Fruit fly (Drosophila melanogaster) whole organism, embryonic: ENCODE measurements around the gene CG12773.

ENCODE experiments used
- CG10209 ChIP-seq: fragments of 200-800 bp; sonication (Bioruptor generic); optimal IDR thresholded peaks from 3 replicates; lab custom pipeline; 2017; ENCODE audit warnings: missing biosample characterization, mild to moderate bottlenecking, missing genetic modification characterization, missing genetic modification reagents
- CG10565 ChIP-seq: fragments of 200-800 bp; sonication (Bioruptor generic); optimal IDR thresholded peaks from 3 replicates; lab custom pipeline; 2016; ENCODE audit warnings: missing biosample characterization, mild to moderate bottlenecking, missing genetic modification characterization
- CG11456 ChIP-seq: fragments of 200-800 bp; sonication (Bioruptor generic); IDR thresholded peaks from 3 replicates; pipeline ENCODE4 v1.3.6; 2022; ENCODE audit warnings: missing biosample characterization, missing genetic modification characterization
- CG16863 ChIP-seq: fragments of 200-800 bp; sonication (Bioruptor generic); optimal IDR thresholded peaks from 3 replicates; lab custom pipeline; 2016; ENCODE audit warnings: missing biosample characterization, missing genetic modification characterization
- CG17328 ChIP-seq: fragments of 200-800 bp; sonication (Bioruptor generic); IDR thresholded peaks from 2 replicates; pipeline ENCODE4 v1.3.6; 2022; ENCODE audit warnings: missing biosample characterization, missing genetic modification characterization
- CG17361 ChIP-seq: fragments of 200-800 bp; sonication (Bioruptor generic); IDR thresholded peaks from 3 replicates; pipeline ENCODE4 v1.3.6; 2022; ENCODE audit warnings: missing biosample characterization, missing genetic modification characterization
- CG17568 ChIP-seq: fragments of 200-800 bp; sonication (Bioruptor generic); optimal IDR thresholded peaks from 2 replicates; lab custom pipeline; 2018; ENCODE audit warnings: missing biosample characterization, mild to moderate bottlenecking, missing genetic modification characterization, moderate library complexity
- CG1832 ChIP-seq: fragments of 200-800 bp; sonication (Bioruptor generic); optimal IDR thresholded peaks from 2 replicates; lab custom pipeline; 2017; ENCODE audit warnings: missing biosample characterization, mild to moderate bottlenecking, missing genetic modification characterization, inconsistent platforms
- CG30020 ChIP-seq: fragments of 200-800 bp; optimal IDR thresholded peaks from 2 replicates; lab custom pipeline; 2019; ENCODE audit warnings: missing biosample characterization, mild to moderate bottlenecking, missing genetic modification characterization, moderate library complexity
- CG32767 ChIP-seq: fragments of 200-800 bp; sonication (Bioruptor generic); IDR thresholded peaks from 2 replicates; pipeline ENCODE4 v1.3.6; 2022; ENCODE audit warnings: missing biosample characterization, missing genetic modification characterization
- CG34224 ChIP-seq: fragments of 200-800 bp; sonication (Bioruptor generic); IDR thresholded peaks from 3 replicates; pipeline ENCODE4 v1.3.6; 2022; ENCODE audit warnings: missing biosample characterization, missing genetic modification characterization; ENCODE audit not compliant: partially characterized antibody
- CG4282 ChIP-seq: fragments of 200-800 bp; sonication (Bioruptor generic); optimal IDR thresholded peaks from 2 replicates; lab custom pipeline; 2016; ENCODE audit warnings: missing biosample characterization, missing genetic modification characterization
- CG7987 ChIP-seq: fragments of 200-800 bp; sonication (Bioruptor generic); optimal IDR thresholded peaks from 2 replicates; lab custom pipeline; 2018; ENCODE audit warnings: missing biosample characterization, mild to moderate bottlenecking, missing genetic modification characterization, moderate library complexity
- CG8089 ChIP-seq: fragments of 200-800 bp; sonication (Bioruptor generic); optimal IDR thresholded peaks from 3 replicates; lab custom pipeline; 2016; ENCODE audit warnings: missing biosample characterization, missing genetic modification characterization
- CG8388 ChIP-seq: fragments of 200-800 bp; sonication (Bioruptor generic); optimal IDR thresholded peaks from 2 replicates; lab custom pipeline; 2019; ENCODE audit warnings: missing biosample characterization, mild to moderate bottlenecking, missing genetic modification characterization, moderate library complexity
- Chrac-16 ChIP-seq: fragments of 200-800 bp; sonication (Bioruptor generic); optimal IDR thresholded peaks from 3 replicates; lab custom pipeline; 2016; ENCODE audit warnings: missing biosample characterization, missing genetic modification characterization
- Hr39 ChIP-seq: fragments of >200 bp; optimal IDR thresholded peaks from 2 replicates; lab custom pipeline; 2017
- Hr51 ChIP-seq, 2 experiments: fragments of 200-800 bp; sonication (Bioruptor generic); optimal IDR thresholded peaks; 2 replicates in 1 of 2; 3 replicates in 1 of 2; lab custom pipeline; 2016 to 2018; ENCODE audit warnings: missing biosample characterization in 2 of 2, missing genetic modification characterization in 2 of 2, mild to moderate bottlenecking in 1 of 2, moderate library complexity in 1 of 2
- Lim3 ChIP-seq: fragments of 200-800 bp; sonication (Bioruptor generic); IDR thresholded peaks from 2 replicates; pipeline ENCODE4 v1.3.6; 2022; ENCODE audit warnings: missing biosample characterization, missing genetic modification characterization
- Myb ChIP-seq: fragments of 200-800 bp; sonication (Bioruptor generic); optimal IDR thresholded peaks from 2 replicates; lab custom pipeline; 2016; ENCODE audit warnings: missing biosample characterization, missing genetic modification characterization
- NFAT ChIP-seq: fragments of 200-800 bp; sonication (Bioruptor generic); IDR thresholded peaks from 2 replicates; pipeline ENCODE4 v1.3.6; 2022; ENCODE audit warnings: missing biosample characterization, missing genetic modification characterization
- Neu2 ChIP-seq: fragments of 200-800 bp; sonication (Bioruptor generic); optimal IDR thresholded peaks from 3 replicates; lab custom pipeline; 2016; ENCODE audit warnings: missing biosample characterization, missing genetic modification characterization, borderline replicate concordance
- NfI ChIP-seq: fragments of 200-800 bp; sonication (Bioruptor generic); optimal IDR thresholded peaks from 3 replicates; lab custom pipeline; 2018; ENCODE audit warnings: missing biosample characterization, mild to moderate bottlenecking, missing genetic modification characterization, moderate library complexity
- Side ChIP-seq: fragments of 200-800 bp; sonication (Bioruptor generic); optimal IDR thresholded peaks from 2 replicates; lab custom pipeline; 2016; ENCODE audit warnings: missing biosample characterization, missing genetic modification characterization
- TFAM ChIP-seq: fragments of 200-800 bp; sonication (Bioruptor generic); optimal IDR thresholded peaks from 2 replicates; lab custom pipeline; 2017; ENCODE audit warnings: missing biosample characterization, missing genetic modification characterization, inconsistent platforms
- YL-1 ChIP-seq: fragments of 200-800 bp; sonication (Bioruptor generic); optimal IDR thresholded peaks from 3 replicates; lab custom pipeline; 2017; ENCODE audit warnings: missing biosample characterization, mild to moderate bottlenecking, missing genetic modification characterization
- bsh ChIP-seq, 2 experiments: fragments of 200-800 bp; sonication (Bioruptor generic); optimal IDR thresholded peaks; 2 replicates each; lab custom pipeline; 2017 to 2018; ENCODE audit warnings: mild to moderate bottlenecking in 2 of 2, missing biosample characterization in 2 of 2, missing genetic modification characterization in 2 of 2, moderate library complexity in 1 of 2
- gce ChIP-seq: fragments of 200-800 bp; sonication (Bioruptor generic); IDR thresholded peaks from 3 replicates; pipeline ENCODE4 v1.3.6; 2022; ENCODE audit warnings: missing biosample characterization, missing genetic modification characterization
- gcm ChIP-seq: fragments of 200-800 bp; sonication (Bioruptor generic); optimal IDR thresholded peaks from 2 replicates; lab custom pipeline; 2019; ENCODE audit warnings: missing biosample characterization, mild to moderate bottlenecking, missing genetic modification characterization, moderate library complexity
- grau ChIP-seq: fragments of 200-800 bp; optimal IDR thresholded peaks from 3 replicates; lab custom pipeline; 2019; ENCODE audit warnings: missing biosample characterization, mild to moderate bottlenecking, missing genetic modification characterization, moderate library complexity
- gsb ChIP-seq: fragments of 200-800 bp; sonication (Bioruptor generic); IDR thresholded peaks from 2 replicates; pipeline ENCODE4 v1.3.6; 2022; ENCODE audit warnings: missing biosample characterization, missing genetic modification characterization
- hkb ChIP-seq, 2 experiments: fragments of 200-800 bp in 1 of 2; fragments of >200 bp in 1 of 2; sonication (Bioruptor generic) in 1 of 2; IDR thresholded peaks in 1 of 2; optimal IDR thresholded peaks in 1 of 2; 2 replicates each; pipeline versions ENCODE4 v1.3.6 to Lab custom; 2017 to 2022; ENCODE audit warnings: missing biosample characterization in 1 of 2, missing genetic modification characterization in 1 of 2
- jumu ChIP-seq: fragments of 200-800 bp; sonication (Bioruptor generic); optimal IDR thresholded peaks from 3 replicates; lab custom pipeline; 2016; ENCODE audit warnings: missing biosample characterization, missing genetic modification characterization
- lbe ChIP-seq: fragments of 200-800 bp; sonication (Bioruptor generic); optimal IDR thresholded peaks from 2 replicates; lab custom pipeline; 2016; ENCODE audit warnings: missing biosample characterization, mild to moderate bottlenecking, missing genetic modification characterization
- mld ChIP-seq: fragments of 200-800 bp; sonication (Bioruptor generic); IDR thresholded peaks from 3 replicates; pipeline ENCODE4 v1.3.6; 2022; ENCODE audit warnings: missing biosample characterization, missing genetic modification characterization; ENCODE audit not compliant: partially characterized antibody
- onecut ChIP-seq: fragments of 200-800 bp; sonication (Bioruptor generic); IDR thresholded peaks from 2 replicates; pipeline ENCODE4 v1.3.6; 2022; ENCODE audit warnings: missing biosample characterization, missing genetic modification characterization
- ranshi ChIP-seq: fragments of 200-800 bp; sonication (Bioruptor generic); IDR thresholded peaks from 2 replicates; pipeline ENCODE4 v1.3.6; 2022; ENCODE audit warnings: missing biosample characterization, missing genetic modification characterization
- sqz ChIP-seq: fragments of 200-800 bp; sonication (Bioruptor generic); optimal IDR thresholded peaks from 3 replicates; lab custom pipeline; 2018; ENCODE audit warnings: missing biosample characterization, mild to moderate bottlenecking, missing genetic modification characterization
- toy ChIP-seq: fragments of 200-800 bp; sonication (Bioruptor generic); IDR thresholded peaks from 2 replicates; pipeline ENCODE4 v1.3.6; 2022; ENCODE audit warnings: missing biosample characterization, missing genetic modification characterization
- yki ChIP-seq: fragments of >200 bp; optimal IDR thresholded peaks from 3 replicates; lab custom pipeline; 2018

CG12773 gene

DNA sequence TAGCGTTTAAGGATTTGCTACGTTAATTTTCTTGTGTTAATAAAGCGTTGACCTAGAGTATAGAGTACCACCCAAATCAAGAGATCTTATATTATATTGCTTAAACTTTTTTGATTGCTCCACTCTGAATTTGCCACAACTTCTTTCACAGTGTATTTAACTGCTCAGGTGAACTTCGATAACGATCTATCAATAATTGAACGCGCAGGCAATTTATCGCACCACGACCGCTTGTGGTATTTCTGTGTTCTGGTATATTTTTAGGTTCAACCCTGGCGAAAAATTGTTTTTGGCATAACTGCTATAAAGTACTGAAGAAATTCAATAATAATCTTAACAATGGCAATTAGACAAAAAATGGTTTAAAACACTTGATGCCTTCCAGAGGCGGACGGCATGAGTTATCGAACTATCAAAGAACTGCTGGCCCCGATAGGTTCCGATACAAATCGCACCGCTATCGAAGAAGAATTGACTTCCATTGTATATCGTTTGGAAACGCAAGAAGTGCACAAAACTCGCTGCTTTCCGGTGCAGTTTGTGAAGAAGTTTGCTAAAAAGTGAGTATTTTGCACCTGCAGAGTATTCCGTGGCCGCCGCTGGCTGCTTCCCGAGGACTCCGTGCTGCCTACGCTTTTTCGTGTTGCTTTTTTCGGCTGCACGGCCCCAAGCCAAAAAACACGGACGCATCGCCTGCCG, 16.5 kb upstream of the CG12773 start, which contains the start of gene ssx (continued):
- TF ChIP-seq CG17328: peak; percentile 36; the same call in 1 of the 2 replicates
- TF ChIP-seq ranshi: 0 out of 2 replicates have a peak, but pooled peaks have one; percentile 17
- peak in 1 of 2 experiments; percentile 32 for TF ChIP-seq Hr51 (GFP tag; optimal IDR thresholded peaks at IDR 0.05; lab: Kevin White, UChicago)
- peak; percentile 36 for TF ChIP-seq jumu (GFP tag; lab: Kevin White, UChicago)
- peak; percentile 2 for TF ChIP-seq CG4282 (GFP tag; lab: Kevin White, UChicago)
- TF ChIP-seq yki (lab: Kevin White, UChicago): no peak
- peak; percentile 39 for TF ChIP-seq grau (tag; lab: Kevin White, UChicago)
- TF ChIP-seq CG7987 (GFP tag; lab: Kevin White, UChicago): no peak
- peak; percentile 29 for TF ChIP-seq CG30020 (tag; lab: Kevin White, UChicago)
- TF ChIP-seq CG10209: no peak
- TF ChIP-seq gcm (GFP tag; lab: Kevin White, UChicago): no peak
- 0 out of 2 replicates have a peak, but pooled peaks have one; percentile 19 for TF ChIP-seq onecut (GFP tag; lab: Robert Waterston, UW)
- no peak for TF ChIP-seq CG10565 (GFP tag; lab: Kevin White, UChicago)
- peak; percentile 41 for TF ChIP-seq CG16863 (GFP tag; lab: Kevin White, UChicago)
- TF ChIP-seq CG32767: 0 out of 2 replicates have a peak, but pooled peaks have one; percentile 35
- peak; percentile 70 for TF ChIP-seq Myb (GFP tag; lab: Kevin White, UChicago)
- peak; percentile 30 for TF ChIP-seq CG8388 (GFP tag; lab: Kevin White, UChicago)
- TF ChIP-seq TFAM (GFP tag; lab: Kevin White, UChicago): no peak
- peak in 1 of 2 experiments; percentile 44 for TF ChIP-seq bsh (GFP tag; optimal IDR thresholded peaks at IDR 0.05; lab: Kevin White, UChicago)
- TF ChIP-seq CG17568 (GFP tag; lab: Kevin White, UChicago): no peak
- TF ChIP-seq CG1832 (GFP tag; lab: Kevin White, UChicago): no peak
- TF ChIP-seq CG17361 (GFP tag; lab: Robert Waterston, UW): 0 out of 3 replicates have a peak, but pooled peaks have one; percentile 16
- TF ChIP-seq Side (GFP tag; lab: Kevin White, UChicago): peak; percentile 40
- no peak for TF ChIP-seq Hr39 (lab: Kevin White, UChicago)
- peak; percentile 9 for TF ChIP-seq lbe (GFP tag; lab: Kevin White, UChicago)
- no peak for TF ChIP-seq gce
- TF ChIP-seq hkb (optimal IDR thresholded peaks at IDR 0.05; lab: Kevin White, UChicago): no peak
- peak; percentile 63 for TF ChIP-seq hkb (GFP tag; IDR thresholded peaks at IDR 0.05; lab: Robert Waterston, UW)
- TF ChIP-seq toy (GFP tag; lab: Robert Waterston, UW): no peak
- peak; percentile 14 for TF ChIP-seq NfI (GFP tag; lab: Kevin White, UChicago)

DNA sequence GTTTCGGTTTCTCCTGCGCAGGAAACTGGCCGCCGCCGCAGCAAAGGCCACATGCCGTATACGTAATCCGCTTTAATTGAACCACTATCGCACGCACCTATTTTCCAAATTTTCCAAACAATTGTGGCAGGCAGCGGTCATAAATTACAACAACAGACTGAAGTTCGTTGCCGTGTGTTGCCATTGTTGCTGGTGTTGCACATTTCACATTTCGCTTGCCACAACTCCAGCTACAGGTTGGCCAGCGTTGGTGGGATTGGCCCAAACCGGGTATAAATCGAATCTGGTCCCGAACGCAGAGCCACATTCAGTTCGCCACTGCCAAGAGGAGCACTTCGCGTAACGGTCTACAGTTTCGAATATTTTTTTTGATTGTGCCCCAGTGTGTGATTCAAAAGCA, 15.2 kb upstream of the CG12773 start, which contains the start of gene CG14770:
Gene CG14770 (plus strand): TSS at position 301 of the 400 bp plus-strand sequence.
- TF ChIP-seq Chrac-16 (GFP tag; lab: Kevin White, UChicago) (no peak), YL-1 (GFP tag; lab: Kevin White, UChicago) (no peak), sqz (GFP tag; lab: Kevin White, UChicago) (no peak), gsb (GFP tag; lab: Robert Waterston, UW) (no peak), NFAT (no peak), mld (GFP tag; lab: Robert Waterston, UW) (no peak), Lim3 (GFP tag; lab: Robert Waterston, UW) (no peak), CG34224 (GFP tag; lab: Robert Waterston, UW) (no peak), CG11456 (GFP tag; lab: Robert Waterston, UW) (no peak), CG8089 (GFP tag; lab: Kevin White, UChicago) (no peak), Neu2 (no peak)
